Fruit fly (Drosophila melanogaster): ENCODE results near the gene CG5861.

DNA sequence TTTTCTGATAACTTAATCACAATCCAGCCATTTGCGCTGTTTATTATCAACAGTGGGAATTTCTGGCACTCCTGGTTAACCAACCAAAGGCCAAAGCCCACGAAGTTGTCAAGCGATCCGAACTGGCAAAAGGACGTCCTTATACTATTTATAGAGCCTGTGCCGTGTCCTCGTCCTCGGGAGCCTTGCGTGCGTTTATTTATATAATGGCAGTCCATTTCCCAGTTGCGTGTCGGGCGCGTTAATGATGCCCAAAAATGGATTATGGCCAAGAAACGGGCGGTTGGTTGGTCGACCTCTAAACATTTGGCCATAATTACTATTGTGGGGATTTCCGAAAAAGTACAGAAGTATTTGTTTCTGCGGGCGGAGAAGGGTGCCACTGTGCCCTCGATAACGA is 13.3 kb upstream of the CG5861 start:
- TF ChIP-seq pan (optimal IDR thresholded peaks at IDR 0.05) (no peak), psq (optimal IDR thresholded peaks at IDR 0.05) (no peak), EcR (GFP tag; optimal IDR thresholded peaks at IDR 0.05) (no peak), CG8478 (optimal IDR thresholded peaks at IDR 0.05) (no peak), usp (GFP tag; optimal IDR thresholded peaks at IDR 0.05) (no peak), Dll (optimal IDR thresholded peaks at IDR 0.05) (no peak)
